Fruit fly (Drosophila melanogaster): ENCODE measurements around the gene CG42446.
A peak's percentile ranks its signal among the peaks of the same experiment; 100 is the strongest.

- TF ChIP-seq CG33017 (tag; optimal IDR thresholded peaks at IDR 0.05) (peak; percentile 3), Crg-1 (GFP tag; optimal IDR thresholded peaks at IDR 0.05) (no peak), kay (GFP tag; ENCODE audit: borderline replicate concordance) (no peak), CG5204 (GFP tag; optimal IDR thresholded peaks at IDR 0.05) (no peak), Clk (GFP tag; optimal IDR thresholded peaks at IDR 0.05) (no peak), cnc (optimal IDR thresholded peaks at IDR 0.05) (no peak), CG1620 (GFP tag; optimal IDR thresholded peaks at IDR 0.05) (no peak), pad (GFP tag; optimal IDR thresholded peaks at IDR 0.05) (peak; percentile 15), CG14711 (tag; optimal IDR thresholded peaks at IDR 0.05) (no peak), bab1 (GFP tag; optimal IDR thresholded peaks at IDR 0.05) (peak; percentile 60), CG11617 (GFP tag; optimal IDR thresholded peaks at IDR 0.05) (no peak)
These were observed 21.6 kb downstream of the CG42446 start for dm6 chr3R:16338342-16338741.
